Worm (Caenorhabditis elegans): ENCODE measurements around the gene toe-2.

DNA sequence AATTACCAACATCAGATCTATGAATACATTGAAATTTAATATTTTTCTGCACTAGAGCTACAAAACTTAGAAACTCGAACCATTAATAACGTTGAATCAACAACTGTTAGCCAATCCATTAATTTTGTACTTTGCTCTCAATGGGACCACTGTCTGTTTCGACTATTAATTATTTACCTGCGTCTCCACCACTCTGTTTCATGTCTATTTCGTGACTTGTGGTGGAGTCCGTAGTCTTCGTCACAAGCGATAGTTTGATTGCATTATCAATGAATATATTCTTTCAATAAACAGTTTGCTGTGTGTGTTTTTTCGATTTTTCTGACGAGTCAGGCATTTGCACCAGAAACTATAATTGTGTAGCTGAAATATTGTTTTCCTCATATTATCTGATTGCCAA, 34.8 kb downstream of the toe-2 start:
- TF ChIP-seq ztf-23 (GFP tag; IDR thresholded peaks at IDR 0.05): no peak
- TF ChIP-seq flt-1 (GFP tag; IDR thresholded peaks at IDR 0.05): no peak
- TF ChIP-seq ref-1 (GFP tag; conservative IDR thresholded peaks at IDR 0.05): no peak
- no peak for TF ChIP-seq cog-1 (tag; optimal IDR thresholded peaks at IDR 0.05)
- no peak for TF ChIP-seq T22C8.4 (GFP tag; IDR thresholded peaks at IDR 0.05)
- TF ChIP-seq klf-2 (GFP tag; conservative IDR thresholded peaks at IDR 0.05): no peak
- no peak for TF ChIP-seq tab-1 (GFP tag; IDR thresholded peaks at IDR 0.05)
- no peak for TF ChIP-seq ztf-29 (GFP tag; IDR thresholded peaks at IDR 0.05)

All from whole organism, midembryonic.